Worm (Caenorhabditis elegans): ENCODE measurements around the gene srx-76.

DNA sequence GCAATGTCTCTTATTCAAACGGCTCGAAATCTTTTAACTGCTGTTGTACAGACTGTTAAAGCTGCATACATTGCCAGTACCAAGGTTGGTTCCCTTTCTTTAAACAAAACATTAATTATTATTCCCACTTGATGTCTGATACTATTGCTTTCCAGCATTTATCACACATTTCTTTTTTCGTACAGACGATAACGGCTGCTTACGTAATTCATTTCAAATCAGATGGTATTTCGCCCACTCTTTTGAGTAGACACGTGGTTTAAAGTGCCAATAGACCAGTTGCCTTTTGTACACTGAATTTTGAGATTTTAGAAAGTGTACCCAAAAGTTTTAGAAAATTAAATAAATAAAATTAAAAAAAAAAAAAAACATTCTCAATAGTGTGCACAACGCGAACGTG is 42.2 kb upstream of the srx-76 start:
- TF ChIP-seq lin-39 (tag; optimal IDR thresholded peaks at IDR 0.05), result no peak
- TF ChIP-seq ztf-11 (tag; optimal IDR thresholded peaks at IDR 0.05), result no peak
- no peak for TF ChIP-seq elt-3 (tag; optimal IDR thresholded peaks at IDR 0.05)
- no peak for TF ChIP-seq sea-2 (GFP tag; optimal IDR thresholded peaks at IDR 0.05)
- no peak for TF ChIP-seq nhr-77 (tag; optimal IDR thresholded peaks at IDR 0.05)
- TF ChIP-seq nfya-1 (tag; optimal IDR thresholded peaks at IDR 0.05; ENCODE audit: insufficient read depth), result no peak
- TF ChIP-seq egl-27 (tag; optimal IDR thresholded peaks at IDR 0.05), result no peak
- TF ChIP-seq nhr-237 (tag; optimal IDR thresholded peaks at IDR 0.05), result no peak
- TF ChIP-seq fos-1 (tag; optimal IDR thresholded peaks at IDR 0.05), result no peak
- peak; percentile 30 for TF ChIP-seq pqm-1 (tag; optimal IDR thresholded peaks at IDR 0.05)
- no peak for TF ChIP-seq unc-39 (tag; optimal IDR thresholded peaks at IDR 0.05)
- TF ChIP-seq mml-1 (tag; optimal IDR thresholded peaks at IDR 0.05), result no peak

All from whole organism, L3 larva.